Fruit fly (Drosophila melanogaster) whole organism, embryonic: ENCODE results near the gene Oct-TyrR.

Source experiments
- Atf3 ChIP-seq: fragments of 200-800 bp; sonication (Bioruptor generic); optimal IDR thresholded peaks from 3 replicates; lab custom pipeline; 2016; ENCODE audit warnings: missing biosample characterization, missing genetic modification characterization
- Awh ChIP-seq: fragments of 200-800 bp; sonication (Bioruptor generic); IDR thresholded peaks from 2 replicates; pipeline ENCODE4, ENCODE4 v1.3.6; 2022; ENCODE audit warnings: missing biosample characterization, missing genetic modification characterization
- Bdp1 ChIP-seq: fragments of 200-800 bp; sonication (Bioruptor generic); optimal IDR thresholded peaks from 3 replicates; lab custom pipeline; 2016; ENCODE audit warnings: missing biosample characterization, missing genetic modification characterization
- CG10267 ChIP-seq: fragments of 200-800 bp; sonication (Bioruptor generic); optimal IDR thresholded peaks from 2 replicates; lab custom pipeline; 2018; ENCODE audit warnings: missing biosample characterization, mild to moderate bottlenecking, missing genetic modification characterization, moderate library complexity
- CG11085 ChIP-seq: fragments of 200-800 bp; sonication (Bioruptor generic); IDR thresholded peaks from 2 replicates; pipeline ENCODE4 v1.3.6; 2022; ENCODE audit warnings: missing biosample characterization, missing genetic modification characterization
- CG11093 ChIP-seq: fragments of 200-800 bp; sonication (Bioruptor generic); IDR thresholded peaks from 3 replicates; pipeline ENCODE4 v1.3.6; 2022; ENCODE audit warnings: missing biosample characterization, missing genetic modification characterization
- CG11398 ChIP-seq: fragments of 200-800 bp; sonication (Bioruptor generic); optimal IDR thresholded peaks from 2 replicates; lab custom pipeline; 2016; ENCODE audit warnings: missing biosample characterization, missing genetic modification characterization
- CG11723 ChIP-seq: fragments of 200-800 bp; sonication (Bioruptor generic); optimal IDR thresholded peaks from 2 replicates; lab custom pipeline; 2017; ENCODE audit warnings: missing biosample characterization, mild to moderate bottlenecking, missing genetic modification characterization
- CG12744 ChIP-seq: fragments of 200-800 bp; sonication (Bioruptor generic); optimal IDR thresholded peaks from 2 replicates; lab custom pipeline; 2016; ENCODE audit warnings: missing biosample characterization, missing genetic modification characterization
- CG13123 ChIP-seq: fragments of 200-800 bp; sonication (Bioruptor generic); optimal IDR thresholded peaks from 2 replicates; lab custom pipeline; 2016; ENCODE audit warnings: missing biosample characterization, missing genetic modification characterization
- CG14710 ChIP-seq: fragments of 200-800 bp; sonication (Bioruptor generic); optimal IDR thresholded peaks from 3 replicates; lab custom pipeline; 2019; ENCODE audit warnings: missing biosample characterization, mild to moderate bottlenecking, missing genetic modification characterization, moderate library complexity
- CG1603 ChIP-seq: fragments of 200-800 bp; sonication (Bioruptor generic); optimal IDR thresholded peaks from 2 replicates; lab custom pipeline; 2019; ENCODE audit warnings: missing biosample characterization, mild to moderate bottlenecking, missing genetic modification characterization, moderate library complexity
- CG17359 ChIP-seq: fragments of 200-800 bp; sonication (Bioruptor generic); optimal IDR thresholded peaks from 3 replicates; lab custom pipeline; 2018; ENCODE audit warnings: missing biosample characterization, mild to moderate bottlenecking, missing genetic modification characterization, moderate library complexity
- CG30431 ChIP-seq: fragments of 200-800 bp; sonication (Bioruptor generic); optimal IDR thresholded peaks from 2 replicates; lab custom pipeline; 2017; ENCODE audit warnings: missing biosample characterization, missing genetic modification characterization
- CG32767 ChIP-seq: fragments of 200-800 bp; sonication (Bioruptor generic); IDR thresholded peaks from 2 replicates; pipeline ENCODE4 v1.3.6; 2022; ENCODE audit warnings: missing biosample characterization, missing genetic modification characterization
- CG33213 ChIP-seq: fragments of 200-800 bp; sonication (Bioruptor generic); optimal IDR thresholded peaks from 3 replicates; lab custom pipeline; 2016; ENCODE audit warnings: missing biosample characterization, missing genetic modification characterization
- CG33557 ChIP-seq: fragments of 200-800 bp; sonication (Bioruptor generic); optimal IDR thresholded peaks from 2 replicates; lab custom pipeline; 2019; ENCODE audit warnings: missing biosample characterization, mild to moderate bottlenecking, missing genetic modification characterization, moderate library complexity
- CG6175 ChIP-seq: fragments of 200-800 bp; sonication (Bioruptor generic); IDR thresholded peaks from 3 replicates; pipeline ENCODE4 v1.3.6; 2022; ENCODE audit warnings: missing biosample characterization, missing genetic modification characterization
- CG6683 ChIP-seq: fragments of 200-800 bp; sonication (Bioruptor generic); optimal IDR thresholded peaks from 2 replicates; lab custom pipeline; 2017; ENCODE audit warnings: missing biosample characterization, mild to moderate bottlenecking, missing genetic modification characterization, missing genetic modification reagents
- CG8089 ChIP-seq: fragments of 200-800 bp; sonication (Bioruptor generic); optimal IDR thresholded peaks from 3 replicates; lab custom pipeline; 2016; ENCODE audit warnings: missing biosample characterization, missing genetic modification characterization
- CG8944 ChIP-seq: fragments of 200-800 bp; sonication (Bioruptor generic); optimal IDR thresholded peaks from 3 replicates; lab custom pipeline; 2016; ENCODE audit warnings: missing biosample characterization, missing genetic modification characterization
- D19A ChIP-seq: fragments of 200-800 bp; optimal IDR thresholded peaks from 3 replicates; lab custom pipeline; 2019; ENCODE audit warnings: missing biosample characterization, mild to moderate bottlenecking, missing genetic modification characterization, moderate library complexity
- Eip74EF ChIP-seq, 2 experiments: fragments of 200-800 bp in 1 of 2; fragments of >200 bp in 1 of 2; sonication (Bioruptor generic) in 1 of 2; optimal IDR thresholded peaks; 2 replicates each; lab custom pipeline; 2017 to 2019; ENCODE audit warnings: missing biosample characterization in 2 of 2, missing genetic modification characterization in 2 of 2, mild to moderate bottlenecking in 1 of 2, moderate library complexity in 1 of 2
- Elba2 ChIP-seq: fragments of 200-800 bp; sonication (Bioruptor generic); optimal IDR thresholded peaks from 3 replicates; lab custom pipeline; 2016; ENCODE audit warnings: missing biosample characterization, missing genetic modification characterization
- HLH54F ChIP-seq: fragments of 200-800 bp; sonication (Bioruptor generic); optimal IDR thresholded peaks from 3 replicates; lab custom pipeline; 2016; ENCODE audit warnings: missing biosample characterization, missing genetic modification characterization
- Kr ChIP-seq: fragments of 200-800 bp; sonication (Bioruptor generic); optimal IDR thresholded peaks from 2 replicates; lab custom pipeline; 2017; ENCODE audit warnings: missing biosample characterization, mild to moderate bottlenecking, missing genetic modification characterization
- Mad ChIP-seq: fragments of 200-800 bp; sonication (Bioruptor generic); optimal IDR thresholded peaks from 2 replicates; lab custom pipeline; 2016; ENCODE audit warnings: missing biosample characterization, missing genetic modification characterization
- Meics ChIP-seq: fragments of 200-800 bp; sonication (Bioruptor generic); optimal IDR thresholded peaks from 2 replicates; lab custom pipeline; 2017; ENCODE audit warnings: missing biosample characterization, mild to moderate bottlenecking, missing genetic modification characterization
- Vsx1 ChIP-seq: fragments of 200-800 bp; sonication (Bioruptor generic); optimal IDR thresholded peaks from 2 replicates; lab custom pipeline; 2017; ENCODE audit warnings: missing biosample characterization, mild to moderate bottlenecking, missing genetic modification characterization, missing genetic modification reagents
- cwo ChIP-seq: fragments of 200-800 bp; sonication (Bioruptor generic); optimal IDR thresholded peaks from 3 replicates; lab custom pipeline; 2017; ENCODE audit warnings: missing biosample characterization, missing genetic modification characterization, mild to moderate bottlenecking, moderate library complexity, missing genetic modification reagents
- da ChIP-seq: fragments of 200-800 bp; sonication (Bioruptor generic); optimal IDR thresholded peaks from 2 replicates; lab custom pipeline; 2016; ENCODE audit warnings: missing biosample characterization, missing genetic modification characterization
- esg ChIP-seq: fragments of 200-800 bp; sonication (Bioruptor generic); conservative IDR thresholded peaks from 2 replicates; pipeline ENCODE4 v1.3.6; 2022; ENCODE audit warnings: missing biosample characterization, missing genetic modification characterization
- fd64A ChIP-seq: fragments of 200-800 bp; sonication (Bioruptor generic); optimal IDR thresholded peaks from 3 replicates; lab custom pipeline; 2018; ENCODE audit warnings: missing biosample characterization, mild to moderate bottlenecking, missing genetic modification characterization
- fru ChIP-seq: fragments of >200 bp; optimal IDR thresholded peaks from 2 replicates; lab custom pipeline; 2017
- ftz-f1 ChIP-seq: fragments of 200-800 bp; sonication (Bioruptor generic); optimal IDR thresholded peaks from 2 replicates; lab custom pipeline; 2016; ENCODE audit warnings: missing biosample characterization, missing genetic modification characterization
- hbn ChIP-seq: fragments of 200-800 bp; sonication (Bioruptor generic); IDR thresholded peaks from 2 replicates; pipeline ENCODE4 v1.3.6; 2022; ENCODE audit warnings: missing biosample characterization, missing genetic modification characterization; ENCODE audit not compliant: partially characterized antibody
- hkb ChIP-seq, 2 experiments: fragments of 200-800 bp in 1 of 2; fragments of >200 bp in 1 of 2; sonication (Bioruptor generic) in 1 of 2; IDR thresholded peaks in 1 of 2; optimal IDR thresholded peaks in 1 of 2; 2 replicates each; pipeline versions ENCODE4 v1.3.6 to Lab custom; 2017 to 2022; ENCODE audit warnings: missing biosample characterization in 1 of 2, missing genetic modification characterization in 1 of 2
- lmd ChIP-seq: fragments of 200-800 bp; sonication (Bioruptor generic); IDR thresholded peaks from 2 replicates; pipeline ENCODE4 v1.3.6; 2022; ENCODE audit warnings: missing biosample characterization, missing genetic modification characterization
- mld ChIP-seq: fragments of 200-800 bp; sonication (Bioruptor generic); IDR thresholded peaks from 3 replicates; pipeline ENCODE4 v1.3.6; 2022; ENCODE audit warnings: missing biosample characterization, missing genetic modification characterization; ENCODE audit not compliant: partially characterized antibody
- peb ChIP-seq: fragments of 200-800 bp; sonication (Bioruptor generic); IDR thresholded peaks from 2 replicates; pipeline ENCODE4 v1.3.6; 2022; ENCODE audit warnings: missing biosample characterization, missing genetic modification characterization
- pros ChIP-seq: fragments of 200-800 bp; sonication (Bioruptor generic); optimal IDR thresholded peaks from 3 replicates; lab custom pipeline; 2019; ENCODE audit warnings: missing biosample characterization, mild to moderate bottlenecking, missing genetic modification characterization, moderate library complexity
- slou ChIP-seq: fragments of 200-800 bp; sonication (Bioruptor generic); optimal IDR thresholded peaks from 3 replicates; lab custom pipeline; 2016; ENCODE audit warnings: missing biosample characterization, missing genetic modification characterization
- sna ChIP-seq: fragments of 200-800 bp; sonication (Bioruptor generic); IDR thresholded peaks from 2 replicates; pipeline ENCODE4 v1.3.6; 2022; ENCODE audit warnings: missing biosample characterization, missing genetic modification characterization; ENCODE audit not compliant: partially characterized antibody
- usp ChIP-seq: fragments of >200 bp; optimal IDR thresholded peaks from 2 replicates; lab custom pipeline; 2017; ENCODE audit warnings: missing biosample characterization, missing genetic modification characterization
- vvl ChIP-seq: fragments of 200-800 bp; sonication (Bioruptor generic); IDR thresholded peaks from 2 replicates; pipeline ENCODE4 v1.3.6; 2022; ENCODE audit warnings: missing biosample characterization, missing genetic modification characterization
- wdn ChIP-seq: fragments of 200-800 bp; sonication (Bioruptor generic); IDR thresholded peaks from 2 replicates; pipeline ENCODE4 v1.3.6; 2022; ENCODE audit warnings: missing biosample characterization, missing genetic modification characterization
- wek ChIP-seq: fragments of 200-800 bp; sonication (Bioruptor generic); optimal IDR thresholded peaks from 3 replicates; lab custom pipeline; 2018; ENCODE audit warnings: missing biosample characterization, mild to moderate bottlenecking, missing genetic modification characterization, moderate library complexity
- wor ChIP-seq: fragments of 200-800 bp; sonication (Bioruptor generic); IDR thresholded peaks from 2 replicates; pipeline ENCODE4 v1.3.6; 2022; ENCODE audit warnings: missing biosample characterization, missing genetic modification characterization
- z ChIP-seq: fragments of 200-800 bp; sonication (Bioruptor generic); IDR thresholded peaks from 3 replicates; pipeline ENCODE4 v1.3.6; 2022; ENCODE audit warnings: missing biosample characterization, missing genetic modification characterization

Gene Oct-TyrR

DNA sequence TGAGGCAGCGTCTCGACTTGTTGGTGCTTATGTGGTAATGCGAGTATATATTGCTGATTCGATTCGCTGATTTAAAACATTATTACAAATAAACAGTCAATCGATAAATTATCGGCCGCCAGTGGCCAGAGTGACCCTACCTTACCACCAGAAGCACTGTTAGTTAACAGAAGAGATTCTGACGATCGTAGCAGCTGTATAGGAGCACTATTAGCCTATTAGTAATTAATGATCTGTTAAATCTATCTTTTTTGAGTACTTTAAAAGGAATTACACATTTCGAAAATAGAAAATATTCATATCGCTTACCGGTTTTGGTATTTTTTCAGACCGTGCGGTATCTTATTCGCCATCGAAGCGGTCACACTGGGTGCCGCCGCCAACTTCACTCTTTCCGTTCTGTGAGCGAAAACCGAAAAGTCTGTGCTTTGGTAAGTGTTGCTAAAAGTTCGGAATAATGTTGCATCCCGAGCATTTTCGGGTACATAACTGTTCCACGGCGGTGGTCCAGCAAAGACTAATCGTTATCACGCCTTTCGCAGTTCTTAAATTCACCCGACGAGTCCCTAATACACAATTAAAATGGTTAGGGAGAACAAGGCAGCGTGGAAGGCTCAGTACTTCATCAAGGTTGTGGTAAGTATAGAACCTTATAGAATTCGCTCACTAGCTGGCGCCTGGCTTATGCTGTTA lies 41.0 kb downstream of the Oct-TyrR start, which contains the start of the genes CG7130 and RpLP0 (continued):
- peak; percentile 93 for TF ChIP-seq CG1603 (tag; lab: Kevin White, UChicago)
- peak; percentile 94 for TF ChIP-seq wek (GFP tag; lab: Kevin White, UChicago)
- TF ChIP-seq wor (GFP tag; lab: Robert Waterston, UW) = peak; percentile 52
- TF ChIP-seq Meics (GFP tag; lab: Kevin White, UChicago) = peak; percentile 96
- TF ChIP-seq hbn = no peak
- peak; percentile 89 for TF ChIP-seq Awh (GFP tag; lab: Robert Waterston, UW)
- 0 out of 2 replicates have a peak, but pooled peaks have one; percentile 30 for TF ChIP-seq CG32767
- TF ChIP-seq CG11085 = peak; percentile 85
- TF ChIP-seq cwo (GFP tag; lab: Kevin White, UChicago) = peak; percentile 77
- TF ChIP-seq HLH54F (GFP tag; lab: Kevin White, UChicago) = peak; percentile 86
- peak; percentile 94 for TF ChIP-seq Mad (GFP tag; lab: Kevin White, UChicago)
- TF ChIP-seq peb = peak; percentile 51; the same call in 1 of the 2 replicates
- TF ChIP-seq slou (GFP tag; lab: Kevin White, UChicago) = peak; percentile 86
- peak; percentile 50 for TF ChIP-seq esg (GFP tag; lab: Robert Waterston, UW)
- no peak for TF ChIP-seq usp (GFP tag; lab: Kevin White, UChicago)
- peak; percentile 51 for TF ChIP-seq hkb (optimal IDR thresholded peaks at IDR 0.05; lab: Kevin White, UChicago)
- TF ChIP-seq hkb (GFP tag; IDR thresholded peaks at IDR 0.05; lab: Robert Waterston, UW) = peak; percentile 88
- peak; percentile 78 for TF ChIP-seq ftz-f1 (GFP tag; lab: Kevin White, UChicago)
- TF ChIP-seq CG11723 (GFP tag; lab: Kevin White, UChicago) = peak; percentile 90
- no peak for TF ChIP-seq CG11093 (GFP tag; lab: Robert Waterston, UW)
- peak; percentile 86 for TF ChIP-seq CG10267 (tag; lab: Kevin White, UChicago)
- TF ChIP-seq Elba2 (GFP tag; lab: Kevin White, UChicago) = peak; percentile 70
- TF ChIP-seq vvl (GFP tag; lab: Robert Waterston, UW) = peak; percentile 93
- peak; percentile 95 for TF ChIP-seq CG14710 (tag; lab: Kevin White, UChicago)
- peak; percentile 87 for TF ChIP-seq CG8944 (GFP tag; lab: Kevin White, UChicago)
- TF ChIP-seq CG12744 (GFP tag; lab: Kevin White, UChicago) = peak; percentile 90
- TF ChIP-seq wdn (GFP tag; lab: Robert Waterston, UW) = peak; percentile 79
- TF ChIP-seq fd64A (GFP tag; lab: Kevin White, UChicago) = peak; percentile 92
- peak; percentile 89 for TF ChIP-seq CG6683 (GFP tag; lab: Kevin White, UChicago)
- peak; percentile 25 for TF ChIP-seq pros (GFP tag; lab: Kevin White, UChicago)
- no peak for TF ChIP-seq mld (GFP tag; lab: Robert Waterston, UW)
- TF ChIP-seq Eip74EF (GFP tag; optimal IDR thresholded peaks at IDR 0.05; lab: Kevin White, UChicago) = peak in 1 of 2 experiments; percentile 78
- TF ChIP-seq D19A (tag; lab: Kevin White, UChicago) = peak; percentile 59
- peak; percentile 87 for TF ChIP-seq Bdp1 (GFP tag; lab: Kevin White, UChicago)
- 0 out of 3 replicates have a peak, but pooled peaks have one; percentile 18 for TF ChIP-seq z (GFP tag; lab: Robert Waterston, UW)
- TF ChIP-seq CG33557 (GFP tag; lab: Kevin White, UChicago) = peak; percentile 93
- peak; percentile 93 for TF ChIP-seq Vsx1 (GFP tag; lab: Kevin White, UChicago)
- TF ChIP-seq CG8089 (GFP tag; lab: Kevin White, UChicago) = peak; percentile 95
- peak; percentile 91 for TF ChIP-seq da
- TF ChIP-seq CG30431 = peak; percentile 91
- TF ChIP-seq CG17359 (tag; lab: Kevin White, UChicago) = peak; percentile 87
- TF ChIP-seq Kr (GFP tag; lab: Kevin White, UChicago) = peak; percentile 38
- TF ChIP-seq fru (lab: Kevin White, UChicago) = no peak
- TF ChIP-seq CG6175 (GFP tag; lab: Robert Waterston, UW) = peak; percentile 79; the same call in 2 of the 3 replicates
- peak; percentile 70 for TF ChIP-seq lmd (GFP tag; lab: Robert Waterston, UW)
- peak; percentile 65; the same call in 1 of the 2 replicates for TF ChIP-seq sna
- peak; percentile 94 for TF ChIP-seq CG11398 (GFP tag; lab: Kevin White, UChicago)
- peak; percentile 96 for TF ChIP-seq CG33213
- TF ChIP-seq CG13123 (GFP tag; lab: Kevin White, UChicago) = peak; percentile 86
- TF ChIP-seq Atf3 (GFP tag; lab: Kevin White, UChicago) = peak; percentile 87
